Worm (Caenorhabditis elegans) whole organism, L4/young adult: Measurements from ENCODE around the gene C14C10.10.

Experiments used
- W03F9.2 ChIP-seq: fragments of 150-350 bp; optimal IDR thresholded peaks from 2 replicates; lab custom pipeline; 2014; ENCODE audit warnings: missing biosample characterization, missing genetic modification characterization
- dao-5 ChIP-seq: sonication (generic microtip); optimal IDR thresholded peaks from 2 replicates; lab custom pipeline; 2016; ENCODE audit warnings: missing genotype, missing genetic modification characterization, moderate library complexity, missing compliant biosample characterization
- him-1 ChIP-seq: sonication (generic microtip); optimal IDR thresholded peaks from 2 replicates; lab custom pipeline; 2016; ENCODE audit warnings: missing genotype, missing genetic modification reagents, missing genetic modification characterization, missing compliant biosample characterization

C14C10.10 gene

ce11 chrV:12551638-12552478 is 47.1 kb downstream of the C14C10.10 start:
- TF ChIP-seq dao-5 (tag; lab: Kevin White, UChicago) (no peak), W03F9.2 (tag; lab: Kevin White, UChicago) (no peak), him-1 (tag; lab: Kevin White, UChicago) (no peak)

ce11 chrV:12550755-12551154 is 48.2 kb downstream of the C14C10.10 start:
- TF ChIP-seq W03F9.2 (tag; lab: Kevin White, UChicago) (no peak), him-1 (tag; lab: Kevin White, UChicago) (no peak), dao-5 (tag; lab: Kevin White, UChicago) (no peak)

- TF ChIP-seq him-1 (tag; lab: Kevin White, UChicago) (no peak), dao-5 (tag; lab: Kevin White, UChicago) (no peak), W03F9.2 (tag; lab: Kevin White, UChicago) (no peak)
Observed at ce11 chrV:12550036-12550626, 48.8 kb downstream of the C14C10.10 start, which contains the start of gene F45D3.3. Gene F45D3.3 (minus strand): TSS chrV:12550385.

- TF ChIP-seq W03F9.2 (tag; lab: Kevin White, UChicago) (no peak), dao-5 (tag; lab: Kevin White, UChicago) (no peak), him-1 (tag; lab: Kevin White, UChicago) (no peak)
Observed at ce11 chrV:12549604-12550003, 49.3 kb downstream of the C14C10.10 start.
